Fruit fly (Drosophila melanogaster) whole organism, pupa: Measurements from ENCODE around the gene Pcif1.
A peak's percentile ranks its signal among the peaks of the same experiment; 100 is the strongest.

Experiments used
- CG10348 ChIP-seq: fragments of 200-800 bp; sonication (Bioruptor generic); IDR thresholded peaks from 2 replicates; pipeline ENCODE4 v1.3.6; 2022; ENCODE audit warnings: missing biosample characterization, missing genetic modification characterization
- CG12605 ChIP-seq: fragments of 200-800 bp; sonication (Bioruptor generic); IDR thresholded peaks from 2 replicates; pipeline ENCODE4 v1.3.6; 2022; ENCODE audit warnings: missing biosample characterization, missing genetic modification characterization
- CG13204 ChIP-seq: fragments of 200-800 bp; sonication (Bioruptor generic); optimal IDR thresholded peaks from 2 replicates; lab custom pipeline; 2018; ENCODE audit warnings: missing biosample characterization, mild to moderate bottlenecking, missing genetic modification characterization, moderate library complexity
- CG14655 ChIP-seq: fragments of 200-800 bp; sonication (Bioruptor generic); optimal IDR thresholded peaks from 3 replicates; lab custom pipeline; 2017; ENCODE audit warnings: mild to moderate bottlenecking, missing biosample characterization, missing genetic modification reagents, missing genetic modification characterization
- CG15710 ChIP-seq: fragments of 200-800 bp; sonication (Bioruptor generic); optimal IDR thresholded peaks from 2 replicates; lab custom pipeline; 2018; ENCODE audit warnings: missing biosample characterization, mild to moderate bottlenecking, missing genetic modification characterization, moderate library complexity
- CG17806 ChIP-seq: fragments of 200-800 bp; sonication (Bioruptor generic); optimal IDR thresholded peaks from 2 replicates; lab custom pipeline; 2018; ENCODE audit warnings: missing biosample characterization, mild to moderate bottlenecking, missing genetic modification characterization, moderate library complexity
- CG32121 ChIP-seq: fragments of 200-800 bp; sonication (Bioruptor generic); IDR thresholded peaks from 2 replicates; pipeline ENCODE4 v1.3.6; 2022; ENCODE audit warnings: missing biosample characterization, missing genetic modification characterization
- CG34367 ChIP-seq: fragments of 200-800 bp; sonication (Bioruptor generic); optimal IDR thresholded peaks from 2 replicates; lab custom pipeline; 2018; ENCODE audit warnings: missing biosample characterization, mild to moderate bottlenecking, missing genetic modification characterization
- CG4496 ChIP-seq: fragments of 200-800 bp; sonication (Bioruptor generic); IDR thresholded peaks from 3 replicates; pipeline ENCODE4 v1.3.6; 2022; ENCODE audit warnings: missing biosample characterization, missing genetic modification characterization
- CG8159 ChIP-seq: fragments of 200-800 bp; sonication (Bioruptor generic); optimal IDR thresholded peaks from 3 replicates; lab custom pipeline; 2018; ENCODE audit warnings: missing biosample characterization, mild to moderate bottlenecking, missing genetic modification characterization, moderate library complexity
- CG8301 ChIP-seq: fragments of 200-800 bp; sonication (Bioruptor generic); optimal IDR thresholded peaks from 2 replicates; lab custom pipeline; 2018; ENCODE audit warnings: missing biosample characterization, mild to moderate bottlenecking, missing genetic modification characterization
- CG9948 ChIP-seq: fragments of 200-800 bp; sonication (Bioruptor generic); optimal IDR thresholded peaks from 2 replicates; lab custom pipeline; 2018; ENCODE audit warnings: missing biosample characterization, mild to moderate bottlenecking, missing genetic modification characterization, moderate library complexity
- D1 ChIP-seq: fragments of 200-800 bp; sonication (Bioruptor generic); optimal IDR thresholded peaks from 2 replicates; lab custom pipeline; 2018; ENCODE audit warnings: missing biosample characterization, mild to moderate bottlenecking, missing genetic modification characterization, moderate library complexity
- EcR ChIP-seq: fragments of 200-800 bp; sonication (Bioruptor generic); optimal IDR thresholded peaks from 3 replicates; lab custom pipeline; 2019; ENCODE audit warnings: missing biosample characterization, missing genetic modification characterization, mild to moderate bottlenecking, moderate library complexity, missing genetic modification reagents
- Ets98B ChIP-seq: fragments of 200-800 bp; sonication (Bioruptor generic); IDR thresholded peaks from 2 replicates; pipeline ENCODE4 v1.3.6; 2022; ENCODE audit warnings: missing biosample characterization, missing genetic modification characterization
- Pif1A ChIP-seq: fragments of 200-800 bp; sonication (Bioruptor generic); optimal IDR thresholded peaks from 3 replicates; lab custom pipeline; 2016; ENCODE audit warnings: missing biosample characterization, missing genetic modification characterization
- Pif1B ChIP-seq: fragments of 200-800 bp; sonication (Bioruptor generic); optimal IDR thresholded peaks from 3 replicates; lab custom pipeline; 2016; ENCODE audit warnings: missing biosample characterization, missing genetic modification characterization
- Snoo ChIP-seq: fragments of 200-800 bp; sonication (Bioruptor generic); optimal IDR thresholded peaks from 3 replicates; lab custom pipeline; 2017; ENCODE audit warnings: missing biosample characterization, mild to moderate bottlenecking, missing genetic modification characterization, inconsistent platforms
- fd96Ca ChIP-seq: fragments of 200-800 bp; sonication (Bioruptor generic); IDR thresholded peaks from 3 replicates; pipeline ENCODE4 v1.3.6; 2022; ENCODE audit warnings: missing biosample characterization, missing genetic modification characterization
- gl ChIP-seq: fragments of 200-800 bp; sonication (Bioruptor generic); optimal IDR thresholded peaks from 2 replicates; lab custom pipeline; 2018; ENCODE audit warnings: missing biosample characterization, mild to moderate bottlenecking, missing genetic modification characterization
- rn ChIP-seq: fragments of 200-800 bp; sonication (Bioruptor generic); IDR thresholded peaks from 2 replicates; pipeline ENCODE4 v1.3.6; 2022; ENCODE audit warnings: missing biosample characterization, missing genetic modification characterization

Pcif1 gene

DNA sequence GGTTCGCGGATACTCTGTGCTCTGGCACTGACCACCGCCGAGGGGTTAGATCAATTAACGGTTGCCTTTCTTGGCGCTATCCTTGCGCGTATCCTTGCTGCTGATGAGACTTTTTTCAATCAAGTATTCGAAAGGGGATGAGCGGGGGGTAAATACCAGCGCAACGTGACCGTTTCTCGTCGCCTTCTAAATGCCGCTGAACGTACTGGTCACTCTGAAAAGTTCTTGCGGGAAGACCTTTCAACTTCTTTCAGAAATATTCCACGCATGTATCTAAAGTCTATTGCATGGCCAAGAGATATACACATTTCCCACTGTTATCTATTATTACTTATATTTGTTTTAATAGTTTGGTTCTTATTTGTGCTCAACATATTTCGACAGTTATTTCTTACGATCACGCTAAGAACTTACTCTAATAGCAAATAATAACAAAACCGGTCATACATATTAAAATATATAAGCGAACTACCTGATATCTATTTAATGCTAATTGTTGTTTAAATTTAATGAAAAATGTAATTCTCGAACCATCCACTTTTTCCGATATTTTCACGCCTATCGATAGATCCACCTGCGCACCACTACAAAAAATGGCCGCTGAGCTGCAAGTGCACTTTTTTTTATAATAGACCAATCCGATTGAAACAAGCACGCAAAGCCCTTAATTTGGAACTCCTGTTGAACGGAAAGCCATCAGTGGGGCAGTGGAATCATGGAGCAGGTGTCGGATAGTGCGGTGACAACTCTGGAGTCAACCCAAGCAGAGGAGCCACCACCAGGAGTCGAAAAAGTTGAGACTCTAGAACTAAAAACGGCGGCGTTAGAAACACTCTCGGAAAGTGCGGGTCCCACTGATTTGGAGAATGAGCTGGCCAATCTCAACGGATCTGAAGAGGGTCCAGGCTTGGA is 23.3 kb upstream of the Pcif1 start, which contains the start of the genes CG3634 and HIPP1:
Gene CG3634, minus strand, starts transcription at position 185 of the 912 bp plus-strand sequence.
Gene HIPP1, plus strand, starts transcription at position 582 of the 912 bp plus-strand sequence.
- TF ChIP-seq CG17806 (tag; lab: Kevin White, UChicago) (no peak), gl (tag; lab: Kevin White, UChicago) (no peak), Ets98B (GFP tag; lab: Robert Waterston, UW) (no peak), CG4496 (GFP tag; lab: Robert Waterston, UW) (0 out of 3 replicates have a peak, but pooled peaks have one; percentile 25)

DNA sequence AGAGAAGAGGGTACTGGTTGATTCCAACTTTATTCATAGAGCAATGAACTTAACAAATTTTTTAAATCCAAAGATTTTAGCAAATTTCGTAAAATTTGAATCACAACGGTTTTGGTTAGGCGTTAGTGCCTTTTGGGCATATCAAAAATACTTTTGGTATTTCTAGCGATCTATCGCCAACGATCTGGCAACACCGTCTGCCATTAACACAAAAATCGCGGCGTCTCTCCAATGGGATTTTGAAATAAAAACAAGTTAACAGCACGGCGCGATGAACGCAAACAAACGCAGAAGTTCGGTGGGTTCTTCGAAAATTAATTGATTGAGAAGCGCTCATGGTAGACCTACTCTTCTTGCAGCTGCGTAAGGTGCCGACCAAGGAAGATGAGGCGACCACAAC is 14.2 kb upstream of the Pcif1 start, which contains the start of gene Spc105R:
Gene Spc105R, plus strand, starts transcription at position 203 of the 400 bp plus-strand sequence.
- no peak for TF ChIP-seq fd96Ca
- no peak for TF ChIP-seq CG4496 (GFP tag; lab: Robert Waterston, UW)
- no peak for TF ChIP-seq EcR (GFP tag; lab: Kevin White, UChicago)
- no peak for TF ChIP-seq CG32121 (GFP tag; lab: Robert Waterston, UW)
- TF ChIP-seq CG12605 (GFP tag; lab: Robert Waterston, UW) = no peak
- TF ChIP-seq D1 (tag; lab: Kevin White, UChicago) = no peak
- no peak for TF ChIP-seq CG14655 (GFP tag; lab: Kevin White, UChicago)
- no peak for TF ChIP-seq Ets98B (GFP tag; lab: Robert Waterston, UW)
- TF ChIP-seq CG13204 = no peak
- no peak for TF ChIP-seq CG10348 (GFP tag; lab: Robert Waterston, UW)

DNA sequence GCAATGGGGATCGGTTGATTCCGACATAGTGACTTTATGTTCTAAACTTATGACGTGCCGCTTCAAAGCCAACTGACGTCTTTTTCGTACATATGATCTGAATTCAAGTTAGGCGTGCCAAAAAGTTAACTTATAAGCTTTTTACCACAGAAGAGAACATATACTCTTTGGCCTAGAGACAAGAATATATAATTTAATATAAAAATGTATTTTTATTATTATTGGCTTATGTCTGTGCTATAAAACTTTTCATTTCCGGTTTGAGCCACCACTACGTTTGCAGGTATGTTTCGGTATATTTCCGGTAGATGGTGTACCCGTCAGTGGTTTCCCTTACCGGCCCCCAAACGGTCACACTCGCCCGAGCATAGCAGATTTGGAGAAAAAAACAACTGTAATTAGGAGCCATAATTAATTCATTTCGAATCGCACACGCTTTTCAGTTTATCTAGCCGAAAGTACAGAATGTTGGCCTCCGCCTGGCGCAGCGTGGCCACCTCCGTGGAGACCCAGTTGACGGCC is 12.4 kb upstream of the Pcif1 start, which contains the start of the genes CG3698 and tzn:
Gene CG3698, minus strand, starts transcription at position 51 of the 522 bp plus-strand sequence.
Gene tzn, plus strand, starts transcription at position 321 of the 522 bp plus-strand sequence.
- peak; percentile 52; the same call in 1 of the 2 replicates for TF ChIP-seq Ets98B (GFP tag; lab: Robert Waterston, UW)
- peak; percentile 59; the same call in 1 of the 2 replicates for TF ChIP-seq CG32121 (GFP tag; lab: Robert Waterston, UW)
- peak; percentile 93 for TF ChIP-seq Snoo
- peak; percentile 76 for TF ChIP-seq rn (GFP tag; lab: Robert Waterston, UW)
- TF ChIP-seq CG34367 (tag; lab: Kevin White, UChicago) = peak; percentile 82
- peak; percentile 48 for TF ChIP-seq gl (tag; lab: Kevin White, UChicago)
- TF ChIP-seq CG12605 (GFP tag; lab: Robert Waterston, UW) = no peak
- TF ChIP-seq Pif1A (GFP tag; lab: Kevin White, UChicago) = no peak
- peak; percentile 72 for TF ChIP-seq CG15710 (tag; lab: Kevin White, UChicago)
- peak; percentile 89 for TF ChIP-seq CG4496 (GFP tag; lab: Robert Waterston, UW)
- TF ChIP-seq, all 21 proteins: peak for 8

DNA sequence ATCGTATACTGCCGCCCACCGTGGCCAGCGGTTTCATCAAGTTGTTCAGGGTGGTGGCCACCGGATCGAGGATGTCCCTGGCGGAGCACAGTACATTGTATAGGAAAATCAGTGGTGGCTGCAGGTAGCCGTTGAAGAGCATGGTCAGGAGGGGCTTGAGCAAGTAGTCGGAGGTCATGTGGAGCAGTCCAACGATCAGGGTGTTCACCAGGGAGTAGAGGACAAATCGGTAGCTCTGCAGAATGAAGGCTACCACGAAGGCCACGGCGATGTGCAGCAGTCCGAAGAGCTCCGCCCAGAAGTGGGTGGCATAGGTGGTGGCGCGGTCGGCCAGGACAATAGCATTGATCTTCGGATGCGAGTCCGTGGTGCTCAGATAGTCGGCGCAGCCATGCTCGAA is 11.4 kb upstream of the Pcif1 start:
- TF ChIP-seq Pif1B (GFP tag; lab: Kevin White, UChicago) (no peak), Pif1A (GFP tag; lab: Kevin White, UChicago) (no peak), EcR (GFP tag; lab: Kevin White, UChicago) (no peak), CG4496 (GFP tag; lab: Robert Waterston, UW) (no peak), gl (tag; lab: Kevin White, UChicago) (no peak), CG15710 (tag; lab: Kevin White, UChicago) (no peak), CG8301 (tag; lab: Kevin White, UChicago) (no peak), CG9948 (no peak), D1 (tag; lab: Kevin White, UChicago) (no peak), CG13204 (no peak)

DNA sequence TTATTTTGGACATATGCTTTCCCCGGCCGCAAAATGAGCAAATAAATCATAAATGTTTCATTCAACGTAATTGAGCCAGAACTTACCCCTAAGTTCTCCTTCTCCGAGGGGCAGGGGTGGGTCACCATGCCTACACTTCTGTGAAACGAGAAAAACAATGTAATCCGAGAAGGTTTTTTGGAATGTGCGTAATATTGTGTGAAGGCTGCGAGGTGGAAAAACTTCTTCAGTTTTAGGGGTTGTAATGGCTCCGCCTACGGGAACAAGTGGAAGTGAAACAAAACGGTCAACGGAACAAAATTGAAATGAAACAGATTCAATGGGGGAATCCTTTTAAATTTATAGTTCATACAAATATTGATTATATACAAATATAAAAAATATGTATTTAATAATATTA is 10.8 kb upstream of the Pcif1 start:
- no peak for TF ChIP-seq CG32121 (GFP tag; lab: Robert Waterston, UW)
- TF ChIP-seq Snoo = no peak
- TF ChIP-seq CG34367 (tag; lab: Kevin White, UChicago) = no peak
- no peak for TF ChIP-seq CG13204
- TF ChIP-seq CG12605 (GFP tag; lab: Robert Waterston, UW) = no peak
- no peak for TF ChIP-seq Pif1B (GFP tag; lab: Kevin White, UChicago)
- no peak for TF ChIP-seq CG14655 (GFP tag; lab: Kevin White, UChicago)
- no peak for TF ChIP-seq CG15710 (tag; lab: Kevin White, UChicago)
- TF ChIP-seq Ets98B (GFP tag; lab: Robert Waterston, UW) = no peak
- no peak for TF ChIP-seq CG17806 (tag; lab: Kevin White, UChicago)
- TF ChIP-seq rn (GFP tag; lab: Robert Waterston, UW) = no peak
- no peak for TF ChIP-seq EcR (GFP tag; lab: Kevin White, UChicago)
- no peak for TF ChIP-seq CG4496 (GFP tag; lab: Robert Waterston, UW)
- no peak for TF ChIP-seq CG9948
- TF ChIP-seq CG8159 (tag; lab: Kevin White, UChicago) = no peak
- TF ChIP-seq fd96Ca = no peak

DNA sequence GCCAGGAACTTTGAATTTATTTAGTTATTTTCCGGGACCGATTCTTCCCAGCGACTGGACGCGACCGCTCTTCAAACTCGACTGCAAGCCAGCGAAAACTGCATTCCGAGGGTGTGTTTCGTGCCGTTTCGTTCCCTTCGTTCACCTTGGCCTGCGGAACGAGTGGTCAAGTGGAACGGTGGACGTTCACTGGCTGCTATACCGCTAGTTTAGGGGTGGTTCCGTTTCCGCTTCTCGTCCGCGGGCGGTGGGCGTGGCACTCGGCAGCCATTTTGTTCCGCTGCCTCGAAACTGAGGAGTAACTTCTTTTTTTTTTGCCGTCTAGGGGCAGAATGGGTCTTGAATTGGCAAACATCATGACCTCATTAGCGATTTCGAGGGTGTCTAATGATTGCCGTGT is 6.7 kb upstream of the Pcif1 start, which contains the start of gene Six4:
Gene Six4, minus strand, starts transcription at position 85 of the 400 bp plus-strand sequence.
- TF ChIP-seq CG9948 (no peak), CG34367 (tag; lab: Kevin White, UChicago) (no peak), Pif1A (GFP tag; lab: Kevin White, UChicago) (no peak), fd96Ca (no peak), Ets98B (GFP tag; lab: Robert Waterston, UW) (no peak), CG13204 (no peak), CG12605 (GFP tag; lab: Robert Waterston, UW) (no peak), CG8301 (tag; lab: Kevin White, UChicago) (no peak), CG17806 (tag; lab: Kevin White, UChicago) (no peak), CG4496 (GFP tag; lab: Robert Waterston, UW) (no peak), CG10348 (GFP tag; lab: Robert Waterston, UW) (no peak)
